Fruit fly (Drosophila melanogaster): ENCODE results near the gene mRpL12.

Gene mRpL12

DNA sequence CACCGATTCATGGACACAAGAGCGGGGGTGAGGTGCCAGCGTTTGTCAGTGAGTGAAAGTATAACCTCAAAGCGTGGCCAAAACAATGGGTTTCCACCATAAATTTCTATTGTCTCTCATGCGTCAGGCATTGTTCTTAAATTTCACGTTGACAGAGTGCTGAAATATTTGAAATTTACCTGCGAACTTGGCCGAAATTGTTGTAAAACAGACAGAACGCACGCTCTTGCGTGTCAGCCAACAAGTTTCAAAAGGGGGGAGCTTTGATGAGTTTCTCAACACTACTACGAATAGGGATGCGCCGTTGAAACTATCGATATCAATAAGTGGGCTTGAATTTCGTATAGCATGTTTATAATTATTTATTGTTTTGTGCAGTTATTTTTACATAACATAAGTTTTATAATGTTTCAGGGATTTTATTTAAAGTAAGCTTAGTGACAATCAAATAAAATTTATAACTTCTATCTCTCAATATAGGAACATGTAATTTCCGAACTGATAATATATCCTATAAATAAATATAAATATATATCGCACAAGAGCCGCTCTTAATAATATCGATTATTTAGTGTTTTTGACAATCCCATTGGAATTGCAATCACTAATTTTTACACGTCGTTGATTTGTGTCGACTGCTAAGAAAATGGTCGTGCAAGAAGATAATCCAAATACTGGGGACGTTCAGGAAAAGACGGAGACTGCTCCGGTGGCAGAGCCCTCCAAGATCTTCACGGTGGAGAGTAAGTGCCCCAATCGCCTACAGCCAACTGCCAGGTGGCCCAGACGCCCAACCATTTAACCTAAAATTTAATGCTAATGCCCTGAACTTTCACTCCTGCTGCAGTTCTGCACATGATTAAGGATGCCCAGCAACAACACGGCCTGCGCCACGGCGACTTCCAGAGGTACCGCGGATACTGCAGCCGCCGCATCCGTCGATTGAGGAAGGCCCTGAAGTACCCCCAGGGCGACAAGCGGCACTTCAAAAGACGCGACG is 18.2 kb downstream of the mRpL12 start, which contains the start of the genes pix and Srp68:
TSS of gene pix (minus strand) at position 288 of the 1,000 bp plus-strand sequence.
TSS of gene Srp68 (plus strand) at position 569 of the 1,000 bp plus-strand sequence.
- TF ChIP-seq CG8478 (optimal IDR thresholded peaks at IDR 0.05) (no peak), psq (optimal IDR thresholded peaks at IDR 0.05) (no peak), Dll (optimal IDR thresholded peaks at IDR 0.05) (no peak)

DNA sequence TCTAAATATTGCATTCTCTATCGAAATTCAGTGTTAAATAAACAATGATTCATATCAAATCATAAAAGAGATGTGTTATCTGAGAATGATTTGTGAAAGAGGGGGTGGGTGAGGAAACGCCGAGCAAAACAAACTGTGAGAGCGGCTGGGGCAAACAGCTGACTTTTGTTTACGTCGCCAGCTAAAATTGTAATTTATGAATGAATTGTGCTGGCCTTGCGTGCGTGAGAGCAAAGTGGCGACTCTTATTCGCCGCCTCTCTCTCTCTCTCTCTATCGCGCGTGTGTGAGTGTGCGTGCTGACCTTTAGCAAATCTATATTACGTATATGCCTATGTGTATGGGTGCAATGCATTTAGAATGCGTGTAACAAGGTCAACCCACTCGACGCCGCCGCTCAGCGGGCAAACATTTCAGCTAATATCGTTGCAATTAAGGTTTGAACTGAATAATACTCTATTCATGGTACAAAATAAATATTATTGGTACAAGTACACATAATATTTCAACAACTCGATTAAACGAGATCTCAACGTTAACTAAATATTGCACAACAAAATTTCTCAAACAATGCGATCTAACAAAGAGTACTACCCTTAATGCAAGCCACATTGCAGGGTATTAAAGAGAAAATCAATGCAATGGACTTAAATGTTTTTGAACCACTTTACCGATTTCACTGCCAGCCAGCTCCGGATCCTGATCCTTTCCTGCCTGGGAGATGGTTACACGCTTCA is 22.3 kb downstream of the mRpL12 start:
- TF ChIP-seq CG8478 (optimal IDR thresholded peaks at IDR 0.05) (no peak), Dll (optimal IDR thresholded peaks at IDR 0.05) (peak; percentile 54), psq (optimal IDR thresholded peaks at IDR 0.05) (no peak), usp (GFP tag; optimal IDR thresholded peaks at IDR 0.05) (no peak)

DNA sequence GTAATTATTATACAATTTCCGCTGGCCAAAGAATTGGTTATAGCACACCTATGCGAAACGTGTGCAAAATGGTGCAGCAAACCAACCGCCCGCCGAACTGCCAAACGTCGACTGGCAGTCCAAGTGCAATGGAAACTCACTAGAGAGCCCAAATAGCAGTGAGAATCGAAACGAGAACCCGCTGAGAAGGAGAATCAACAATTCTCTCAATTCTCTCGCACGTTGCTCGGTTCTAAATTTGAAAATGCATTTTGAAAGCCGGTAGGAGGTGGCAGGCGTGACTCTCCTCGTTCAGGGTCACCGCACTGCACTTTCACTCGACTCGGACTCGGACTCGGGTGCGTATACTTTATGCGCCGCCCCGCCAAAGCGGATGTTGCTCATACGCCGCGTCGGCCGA is 23.2 kb downstream of the mRpL12 start, which contains the start of gene CG5644:
TSS of gene CG5644 (minus strand) at position 101 of the 400 bp plus-strand sequence.
- no peak for TF ChIP-seq psq (optimal IDR thresholded peaks at IDR 0.05)
- TF ChIP-seq usp (GFP tag; optimal IDR thresholded peaks at IDR 0.05), result no peak
- TF ChIP-seq EcR (GFP tag; optimal IDR thresholded peaks at IDR 0.05), result no peak
- no peak for TF ChIP-seq Dll (optimal IDR thresholded peaks at IDR 0.05)
- no peak for TF ChIP-seq CG8478 (optimal IDR thresholded peaks at IDR 0.05)
- no peak for TF ChIP-seq pan (optimal IDR thresholded peaks at IDR 0.05)

DNA sequence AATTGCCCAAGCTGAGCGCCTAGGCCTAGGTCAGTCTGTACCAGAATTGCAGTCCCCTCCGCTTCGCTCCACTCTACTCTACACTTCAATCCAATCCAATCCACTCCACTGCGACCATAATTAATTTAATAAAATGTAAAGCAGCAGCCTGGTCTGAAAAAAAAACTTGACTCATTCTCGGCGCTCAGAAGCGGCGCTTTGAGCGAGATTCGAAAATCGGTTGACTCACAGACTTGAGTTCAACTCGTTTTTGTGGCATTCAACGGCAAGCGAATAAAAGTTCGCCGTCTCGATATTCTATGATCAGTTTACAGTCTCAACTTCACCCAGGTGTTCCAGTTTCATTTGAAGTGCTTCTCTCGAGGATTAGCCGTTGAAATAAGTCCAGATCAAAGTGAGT is 24.9 kb downstream of the mRpL12 start, which contains the start of gene CG13314:
TSS of gene CG13314 (plus strand) at position 301 of the 400 bp plus-strand sequence.
- TF ChIP-seq psq (optimal IDR thresholded peaks at IDR 0.05) (no peak), CG8478 (optimal IDR thresholded peaks at IDR 0.05) (no peak), Dll (optimal IDR thresholded peaks at IDR 0.05) (no peak), EcR (GFP tag; optimal IDR thresholded peaks at IDR 0.05) (no peak), pan (optimal IDR thresholded peaks at IDR 0.05) (no peak), usp (GFP tag; optimal IDR thresholded peaks at IDR 0.05) (no peak)

DNA sequence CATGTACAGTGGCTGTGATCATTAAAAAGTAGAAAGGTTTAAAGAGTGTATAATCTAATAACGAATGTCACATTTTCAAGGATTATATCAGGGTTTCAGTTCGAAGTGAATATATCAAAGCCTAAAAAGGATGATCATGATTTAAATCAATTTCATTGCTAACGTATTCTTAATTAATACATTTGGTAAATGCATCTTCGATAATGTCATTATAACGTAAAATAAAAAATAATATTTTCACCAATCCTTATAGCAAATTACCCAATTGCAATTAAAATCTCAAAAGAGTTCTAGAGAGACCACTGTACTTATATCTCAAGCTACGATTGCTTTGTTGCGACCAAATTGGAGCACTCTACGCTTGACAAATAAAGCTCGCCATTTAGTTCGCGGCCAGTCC is 25.5 kb downstream of the mRpL12 start:
- no peak for TF ChIP-seq Dll (optimal IDR thresholded peaks at IDR 0.05)
- TF ChIP-seq EcR (GFP tag; optimal IDR thresholded peaks at IDR 0.05), result no peak
- no peak for TF ChIP-seq usp (GFP tag; optimal IDR thresholded peaks at IDR 0.05)
- TF ChIP-seq psq (optimal IDR thresholded peaks at IDR 0.05), result no peak
- no peak for TF ChIP-seq CG8478 (optimal IDR thresholded peaks at IDR 0.05)
- TF ChIP-seq pan (optimal IDR thresholded peaks at IDR 0.05), result no peak

DNA sequence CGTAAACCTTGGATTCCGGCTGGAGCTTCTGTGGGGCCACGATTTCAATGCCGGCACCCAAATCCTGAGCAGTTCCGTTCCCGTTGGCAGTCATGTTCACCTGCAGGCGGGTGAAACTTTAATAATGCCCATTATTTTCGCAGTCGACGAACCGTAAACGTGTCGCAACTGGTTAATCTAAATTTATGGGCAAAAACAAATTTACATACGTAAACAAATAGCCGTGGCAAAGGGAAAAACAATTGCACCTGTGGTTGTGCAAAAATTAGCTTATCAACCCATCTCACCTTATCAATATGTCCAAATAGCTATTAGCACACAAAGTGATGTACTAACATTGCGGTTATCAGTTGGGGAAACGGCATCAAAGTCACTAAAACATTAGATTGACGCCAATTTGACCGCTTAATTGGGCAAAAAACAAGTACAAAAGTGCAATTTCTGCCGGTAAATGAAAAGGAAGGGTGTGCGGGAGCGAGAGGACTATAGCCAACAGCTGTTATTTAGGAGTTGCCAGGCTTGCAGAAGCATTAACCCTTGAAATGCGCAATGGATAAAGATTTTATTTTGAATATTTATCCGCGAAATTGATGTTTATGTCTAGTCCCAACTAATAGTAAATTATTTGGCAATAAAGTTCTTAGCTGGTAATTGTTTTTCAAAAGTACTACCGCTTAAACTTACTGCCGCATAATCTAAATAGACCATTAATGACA is 28.7 kb downstream of the mRpL12 start:
- TF ChIP-seq psq (optimal IDR thresholded peaks at IDR 0.05) (no peak), usp (GFP tag; optimal IDR thresholded peaks at IDR 0.05) (no peak), Dll (optimal IDR thresholded peaks at IDR 0.05) (no peak), pan (optimal IDR thresholded peaks at IDR 0.05) (no peak), CG8478 (optimal IDR thresholded peaks at IDR 0.05) (no peak), EcR (GFP tag; optimal IDR thresholded peaks at IDR 0.05) (no peak)

DNA sequence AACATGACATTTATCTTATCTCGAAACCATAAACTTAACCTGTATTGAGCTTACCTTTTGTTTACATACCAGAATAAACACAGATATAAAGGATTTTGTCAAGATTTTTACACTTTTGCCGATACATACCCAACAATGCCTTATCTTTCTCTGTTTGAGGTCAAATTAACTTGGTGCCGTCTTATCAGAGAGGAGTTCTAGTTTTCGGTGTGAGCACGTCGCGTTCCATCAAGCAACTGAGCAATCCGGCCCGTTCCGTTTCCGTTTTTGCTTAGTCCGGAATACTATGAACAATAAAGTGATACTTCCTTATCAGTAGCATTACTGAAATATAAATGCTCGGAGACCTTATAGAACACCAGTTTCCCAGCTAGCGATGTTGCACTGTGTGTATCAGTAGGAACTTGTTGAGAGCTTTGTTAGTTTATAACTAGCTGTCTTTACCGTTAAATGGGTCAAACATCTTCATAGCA is 29.3 kb downstream of the mRpL12 start, which contains the start of gene Galk:
TSS of gene Galk (minus strand) at position 244 of the 473 bp plus-strand sequence.
- no peak for TF ChIP-seq psq (optimal IDR thresholded peaks at IDR 0.05)
- TF ChIP-seq Dll (optimal IDR thresholded peaks at IDR 0.05), result no peak
- TF ChIP-seq usp (GFP tag; optimal IDR thresholded peaks at IDR 0.05), result no peak
- TF ChIP-seq EcR (GFP tag; optimal IDR thresholded peaks at IDR 0.05), result no peak
- TF ChIP-seq CG8478 (optimal IDR thresholded peaks at IDR 0.05), result no peak
- TF ChIP-seq pan (optimal IDR thresholded peaks at IDR 0.05), result no peak

DNA sequence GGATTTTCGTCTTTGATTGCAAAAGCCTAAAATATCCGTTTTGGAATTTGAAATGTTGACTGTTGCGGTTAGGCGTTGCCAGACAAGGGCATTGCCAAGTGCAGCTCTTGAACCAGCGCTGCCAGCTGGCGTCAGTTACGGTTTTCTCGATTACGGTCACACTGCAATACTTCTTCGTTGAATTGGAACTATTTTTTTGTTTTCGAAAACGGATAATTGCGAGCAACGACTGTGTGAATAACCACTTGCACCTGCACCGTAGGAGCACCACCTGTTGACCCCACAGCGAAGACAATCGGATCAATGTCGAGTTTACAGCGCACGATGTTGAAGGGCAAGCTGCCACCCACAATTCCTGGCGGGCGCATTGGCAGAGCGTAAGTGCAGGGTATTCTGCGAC is 30.0 kb downstream of the mRpL12 start, which contains the start of gene CG5068:
TSS of gene CG5068 (plus strand) at position 129 of the 400 bp plus-strand sequence.
- TF ChIP-seq EcR (GFP tag; optimal IDR thresholded peaks at IDR 0.05) (no peak), usp (GFP tag; optimal IDR thresholded peaks at IDR 0.05) (no peak), Dll (optimal IDR thresholded peaks at IDR 0.05) (no peak), CG8478 (optimal IDR thresholded peaks at IDR 0.05) (no peak), psq (optimal IDR thresholded peaks at IDR 0.05) (no peak), pan (optimal IDR thresholded peaks at IDR 0.05) (no peak)

DNA sequence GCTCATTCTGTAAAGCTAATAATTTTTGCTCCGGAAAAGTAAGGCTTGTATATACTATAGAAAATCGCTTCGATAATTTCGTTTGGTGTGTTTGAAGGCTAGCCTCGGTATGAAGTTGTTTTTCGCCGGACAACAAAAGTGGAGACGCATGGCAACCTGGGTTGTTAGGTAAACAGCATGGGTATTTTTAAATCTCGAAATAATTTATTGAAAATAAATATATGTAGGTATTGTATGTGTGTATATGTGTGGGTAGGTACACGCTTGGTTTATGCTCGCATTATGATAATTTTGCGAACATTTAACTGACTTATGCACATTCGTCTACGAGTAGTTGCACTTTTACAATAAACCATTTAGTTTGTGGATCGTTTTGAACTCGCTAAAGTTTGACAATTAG is 33.5 kb downstream of the mRpL12 start, which contains the start of gene CG5280:
TSS of gene CG5280 (minus strand) at position 101 of the 400 bp plus-strand sequence.
- TF ChIP-seq psq (optimal IDR thresholded peaks at IDR 0.05), result no peak
- TF ChIP-seq pan (optimal IDR thresholded peaks at IDR 0.05), result no peak
- TF ChIP-seq Dll (optimal IDR thresholded peaks at IDR 0.05), result no peak
- no peak for TF ChIP-seq CG8478 (optimal IDR thresholded peaks at IDR 0.05)
- TF ChIP-seq EcR (GFP tag; optimal IDR thresholded peaks at IDR 0.05), result no peak
- TF ChIP-seq usp (GFP tag; optimal IDR thresholded peaks at IDR 0.05), result no peak

DNA sequence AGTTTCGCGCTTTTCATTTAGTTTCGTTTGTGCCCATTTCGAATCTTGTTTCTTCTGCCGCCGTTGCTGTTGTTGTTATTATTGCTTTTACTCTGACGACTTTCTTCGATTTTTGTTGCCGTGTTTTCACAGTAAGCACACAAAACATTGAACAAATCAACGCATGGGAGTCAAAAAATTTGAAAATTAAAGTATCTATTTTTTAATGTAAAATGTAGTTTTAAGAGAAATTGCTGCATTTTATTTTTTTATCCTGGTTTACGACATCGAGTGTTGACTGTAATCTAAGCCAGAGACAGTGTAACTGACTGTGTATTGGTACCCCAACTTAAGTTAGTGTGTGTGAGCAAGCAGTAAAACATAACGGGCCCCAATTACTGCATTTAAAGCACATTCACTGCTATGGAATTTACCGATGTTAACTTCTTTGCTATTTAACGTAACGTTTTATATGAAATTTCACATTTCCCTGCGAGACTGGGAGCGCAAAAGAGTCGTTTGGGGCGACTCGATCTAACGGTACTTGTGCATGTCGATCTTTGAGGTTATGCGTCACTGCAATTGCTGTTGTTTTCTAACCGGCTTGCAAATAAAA is 39.7 kb downstream of the mRpL12 start:
- TF ChIP-seq EcR (GFP tag; optimal IDR thresholded peaks at IDR 0.05), result no peak
- no peak for TF ChIP-seq pan (optimal IDR thresholded peaks at IDR 0.05)
- no peak for TF ChIP-seq psq (optimal IDR thresholded peaks at IDR 0.05)
- no peak for TF ChIP-seq usp (GFP tag; optimal IDR thresholded peaks at IDR 0.05)
- no peak for TF ChIP-seq CG8478 (optimal IDR thresholded peaks at IDR 0.05)
- TF ChIP-seq Dll (optimal IDR thresholded peaks at IDR 0.05), result no peak
